Worm (Caenorhabditis elegans) whole organism, L4/young adult: ENCODE data around the gene srh-99.

ENCODE experiments used
- W03F9.2 ChIP-seq: fragments of 150-350 bp; optimal IDR thresholded peaks from 2 replicates; lab custom pipeline; 2014; ENCODE audit warnings: missing biosample characterization, missing genetic modification characterization
- dao-5 ChIP-seq: sonication (generic microtip); optimal IDR thresholded peaks from 2 replicates; lab custom pipeline; 2016; ENCODE audit warnings: missing genotype, missing genetic modification characterization, moderate library complexity, missing compliant biosample characterization
- him-1 ChIP-seq: sonication (generic microtip); optimal IDR thresholded peaks from 2 replicates; lab custom pipeline; 2016; ENCODE audit warnings: missing genotype, missing genetic modification reagents, missing genetic modification characterization, missing compliant biosample characterization

DNA sequence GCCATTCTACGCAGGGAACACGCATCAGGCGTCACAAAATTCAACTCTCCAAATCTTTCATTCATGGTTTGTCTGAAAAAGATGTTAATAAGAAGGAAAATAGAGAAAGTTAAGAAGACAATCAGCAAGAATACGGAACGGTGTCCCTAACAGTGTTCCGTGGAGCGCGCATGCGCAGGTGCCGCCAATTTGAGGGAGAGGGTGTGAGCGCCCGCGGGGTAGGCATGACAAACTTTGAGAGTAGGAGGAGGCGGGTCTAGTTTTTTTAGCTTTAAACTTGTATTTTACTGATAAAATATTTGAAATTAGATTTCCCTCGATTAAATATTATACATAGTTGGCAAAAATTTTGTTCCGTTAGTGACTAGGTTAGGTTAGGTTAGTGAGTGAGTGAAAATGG is 36.0 kb downstream of the srh-99 start:
- TF ChIP-seq dao-5 (tag; lab: Kevin White, UChicago) (no peak), him-1 (tag; lab: Kevin White, UChicago) (no peak), W03F9.2 (tag; lab: Kevin White, UChicago) (no peak)
